Fruit fly (Drosophila melanogaster) whole organism, adult: Measurements from ENCODE around the gene CG42488.

Experiments
- CG11617 ChIP-seq: fragments of 200-800 bp; sonication (Bioruptor generic); optimal IDR thresholded peaks from 2 replicates; lab custom pipeline; 2017; ENCODE audit warnings: mild to moderate bottlenecking, missing biosample characterization, missing genetic modification reagents, missing genetic modification characterization
- CG12768 ChIP-seq: fragments of 200-800 bp; sonication (Bioruptor generic); optimal IDR thresholded peaks from 2 replicates; lab custom pipeline; 2017; ENCODE audit warnings: missing biosample characterization, missing genetic modification characterization, mild to moderate bottlenecking, moderate library complexity, missing genetic modification reagents
- CG14711 ChIP-seq: fragments of 200-800 bp; sonication (Bioruptor generic); optimal IDR thresholded peaks from 2 replicates; lab custom pipeline; 2018; ENCODE audit warnings: missing biosample characterization, mild to moderate bottlenecking, missing genetic modification characterization, moderate library complexity
- CG1620 ChIP-seq: fragments of 200-800 bp; sonication (Bioruptor generic); optimal IDR thresholded peaks from 2 replicates; lab custom pipeline; 2016; ENCODE audit warnings: missing biosample characterization, missing genetic modification characterization
- CG33017 ChIP-seq: fragments of 200-800 bp; sonication (Bioruptor generic); optimal IDR thresholded peaks from 2 replicates; lab custom pipeline; 2018; ENCODE audit warnings: missing biosample characterization, mild to moderate bottlenecking, missing genetic modification characterization, moderate library complexity
- CG5204 ChIP-seq: fragments of 200-800 bp; sonication (Bioruptor generic); optimal IDR thresholded peaks from 2 replicates; lab custom pipeline; 2016; ENCODE audit warnings: missing biosample characterization, missing genetic modification characterization
- CG7045 ChIP-seq: fragments of 200-800 bp; sonication (Bioruptor generic); optimal IDR thresholded peaks from 2 replicates; lab custom pipeline; 2017; ENCODE audit warnings: missing biosample characterization, mild to moderate bottlenecking, missing genetic modification characterization
- CG7101 ChIP-seq: fragments of 200-800 bp; sonication (Bioruptor generic); optimal IDR thresholded peaks from 2 replicates; lab custom pipeline; 2018; ENCODE audit warnings: missing biosample characterization, mild to moderate bottlenecking, missing genetic modification characterization, moderate library complexity
- Clk ChIP-seq: fragments of 200-800 bp; sonication (Bioruptor generic); optimal IDR thresholded peaks from 2 replicates; lab custom pipeline; 2017; ENCODE audit warnings: missing biosample characterization, missing genetic modification characterization
- Crg-1 ChIP-seq: fragments of 200-800 bp; sonication (Bioruptor generic); optimal IDR thresholded peaks from 2 replicates; lab custom pipeline; 2016; ENCODE audit warnings: missing biosample characterization, missing genetic modification characterization
- Hr96 ChIP-seq: fragments of 200-800 bp; sonication (Bioruptor generic); optimal IDR thresholded peaks from 2 replicates; lab custom pipeline; 2016; ENCODE audit warnings: missing biosample characterization, missing genetic modification characterization
- Mnt ChIP-seq: fragments of 200-800 bp; sonication (Bioruptor generic); optimal IDR thresholded peaks from 2 replicates; lab custom pipeline; 2016; ENCODE audit warnings: missing biosample characterization, mild to moderate bottlenecking, missing genetic modification characterization
- bab1 ChIP-seq: fragments of 200-800 bp; sonication (Bioruptor generic); optimal IDR thresholded peaks from 3 replicates; lab custom pipeline; 2019; ENCODE audit warnings: missing biosample characterization, mild to moderate bottlenecking, missing genetic modification characterization, moderate library complexity
- cic ChIP-seq: fragments of 200-800 bp; sonication (Bioruptor generic); optimal IDR thresholded peaks from 2 replicates; lab custom pipeline; 2017; ENCODE audit warnings: missing biosample characterization, mild to moderate bottlenecking, missing genetic modification characterization, moderate library complexity
- cnc ChIP-seq, 2 experiments: fragments of >200 bp; optimal IDR thresholded peaks; 2 replicates each; lab custom pipeline; 2017
- kay ChIP-seq: fragments of 200-800 bp; sonication (Bioruptor generic); peaks from one replicate; lab custom pipeline; 2016; ENCODE audit warnings: missing biosample characterization, missing genetic modification characterization, borderline replicate concordance
- ovo ChIP-seq: fragments of 200-800 bp; sonication (Bioruptor generic); optimal IDR thresholded peaks from 2 replicates; lab custom pipeline; 2016; ENCODE audit warnings: missing biosample characterization, missing genetic modification characterization
- pad ChIP-seq: fragments of 200-800 bp; sonication (Bioruptor generic); optimal IDR thresholded peaks from 3 replicates; lab custom pipeline; 2017; ENCODE audit warnings: missing biosample characterization, missing genetic modification characterization, mild to moderate bottlenecking, moderate library complexity, missing genetic modification reagents
- tj ChIP-seq: fragments of 200-800 bp; sonication (Bioruptor generic); optimal IDR thresholded peaks from 3 replicates; lab custom pipeline; 2017; ENCODE audit warnings: missing biosample characterization, mild to moderate bottlenecking, missing genetic modification characterization, moderate library complexity
- toe ChIP-seq: fragments of 200-800 bp; sonication (Bioruptor generic); optimal IDR thresholded peaks from 2 replicates; lab custom pipeline; 2016; ENCODE audit warnings: missing biosample characterization, missing genetic modification characterization

Gene CG42488

DNA sequence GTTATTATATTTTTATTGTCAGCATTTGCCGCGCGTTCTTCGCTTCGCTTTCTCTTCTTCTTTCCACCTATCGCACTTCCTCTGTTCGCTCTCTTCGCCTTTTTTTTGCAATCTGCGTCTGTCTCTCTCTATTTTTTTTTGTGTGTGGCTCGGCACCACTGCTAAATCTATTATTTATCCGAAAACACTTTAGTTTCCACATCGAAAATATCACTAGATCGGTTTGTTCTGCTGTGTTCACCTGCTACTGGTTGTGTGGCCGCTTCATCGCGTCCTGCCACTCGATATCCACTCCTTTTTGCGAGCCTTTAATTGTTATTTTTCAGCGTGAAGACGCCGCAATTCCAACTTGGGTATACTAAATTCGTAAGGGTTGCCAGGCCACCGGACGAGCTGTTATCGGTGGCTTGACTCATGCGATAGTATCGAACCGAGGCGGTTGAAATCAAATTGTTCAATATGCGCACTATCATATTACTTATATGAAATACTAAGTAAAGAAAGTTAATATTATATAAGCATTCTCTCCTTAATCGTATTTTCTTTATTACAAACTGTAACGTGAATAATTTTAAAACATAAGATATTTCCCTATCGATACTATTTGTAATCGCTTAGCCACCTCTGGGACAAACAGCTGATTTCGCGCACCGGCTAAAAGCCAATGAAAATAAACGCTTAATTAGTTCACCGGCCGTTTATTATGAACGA, at the start of gene CG42488, which contains the start of the genes XNP and CG5116:
Gene CG42488, plus strand, starts transcription at position 636 of the 711 bp plus-strand sequence.
Gene XNP, minus strand, starts transcription at position 372 of the 711 bp plus-strand sequence.
Gene CG5116, plus strand, starts transcription at position 636 of the 711 bp plus-strand sequence.
- peak; percentile 65 for TF ChIP-seq Crg-1 (GFP tag; lab: Kevin White, UChicago)
- TF ChIP-seq CG14711: peak; percentile 99
- TF ChIP-seq pad (GFP tag; lab: Kevin White, UChicago): peak; percentile 61
- TF ChIP-seq CG12768: peak; percentile 51
- TF ChIP-seq Mnt: peak; percentile 81
- TF ChIP-seq cnc (optimal IDR thresholded peaks at IDR 0.05; lab: Kevin White, UChicago): no peak
- TF ChIP-seq Clk (GFP tag; lab: Kevin White, UChicago): peak; percentile 33
- peak; percentile 82 for TF ChIP-seq CG11617 (GFP tag; lab: Kevin White, UChicago)
- peak; percentile 15 for TF ChIP-seq CG33017 (tag; lab: Kevin White, UChicago)
- no peak for TF ChIP-seq toe
- peak; percentile 70 for TF ChIP-seq ovo (GFP tag; lab: Kevin White, UChicago)
- TF ChIP-seq CG1620 (GFP tag; lab: Kevin White, UChicago): peak; percentile 78
- TF ChIP-seq kay (GFP tag; lab: Kevin White, UChicago): no peak
- peak; percentile 81 for TF ChIP-seq bab1 (GFP tag; lab: Kevin White, UChicago)
- peak; percentile 24 for TF ChIP-seq cic
- TF ChIP-seq CG7045 (GFP tag; lab: Kevin White, UChicago): peak; percentile 42
- TF ChIP-seq CG5204 (GFP tag; lab: Kevin White, UChicago): no peak
- peak; percentile 67 for TF ChIP-seq CG7101 (tag; lab: Kevin White, UChicago)
- no peak for TF ChIP-seq Hr96 (GFP tag; lab: Kevin White, UChicago)
- TF ChIP-seq tj (GFP tag; lab: Kevin White, UChicago): peak; percentile 77

DNA sequence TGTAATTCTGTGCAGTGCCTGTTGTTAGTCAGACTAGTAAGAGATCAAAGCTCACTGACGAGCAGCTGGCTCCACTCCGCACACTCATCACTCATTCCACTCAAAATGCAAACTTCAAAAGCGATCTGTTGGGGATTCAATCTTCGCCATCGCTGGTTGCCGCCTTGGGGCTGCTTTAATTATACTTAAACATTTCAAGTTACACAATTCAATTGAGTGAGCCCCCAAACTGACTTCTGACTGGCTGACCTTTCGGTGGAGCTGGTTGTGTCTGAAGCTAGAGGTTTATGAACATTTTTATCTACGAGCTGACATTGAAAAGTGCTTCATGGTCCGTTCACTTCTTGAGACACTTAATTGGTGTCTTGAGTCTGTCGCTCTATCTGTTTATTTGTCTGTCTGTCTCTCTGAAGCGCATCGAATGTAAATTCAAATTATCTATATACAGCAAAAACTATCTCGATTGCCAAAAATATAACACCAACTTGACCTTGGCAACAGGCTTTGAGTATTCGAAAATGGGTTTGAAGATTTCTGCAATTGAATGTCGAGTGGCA, 45.6 kb upstream of the CG42488 start:
- no peak for TF ChIP-seq kay (GFP tag; lab: Kevin White, UChicago)
- TF ChIP-seq CG12768: no peak
- TF ChIP-seq CG7045 (GFP tag; lab: Kevin White, UChicago): no peak

DNA sequence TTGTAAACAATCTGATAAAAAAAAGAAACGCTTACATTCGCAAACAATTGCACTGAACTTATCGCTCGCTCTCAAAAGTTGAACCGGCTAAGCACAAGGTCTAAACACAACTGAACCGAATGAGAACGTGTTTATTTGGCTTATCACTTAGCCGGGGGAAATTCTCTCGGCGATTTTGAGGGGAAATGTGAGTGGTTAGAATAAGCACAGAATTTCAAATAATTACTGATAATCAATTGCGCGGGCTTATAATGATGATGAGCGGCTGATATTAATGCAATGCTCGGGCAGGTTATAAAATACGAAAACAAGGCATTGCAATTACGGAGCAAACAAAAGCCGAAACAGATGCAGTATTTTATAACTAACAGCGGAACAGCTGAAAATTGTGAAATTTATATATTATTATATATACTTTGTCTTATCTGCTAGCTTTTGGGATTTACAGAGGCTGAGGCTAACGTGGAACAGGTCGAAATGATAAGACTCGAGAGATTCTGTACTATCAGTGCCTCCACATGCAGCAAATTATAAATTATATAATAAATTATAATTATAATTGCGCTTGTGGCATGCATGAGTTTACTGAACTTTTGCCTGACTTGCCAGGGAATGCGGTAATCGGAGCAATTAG, 44.4 kb upstream of the CG42488 start:
- TF ChIP-seq Mnt: peak; percentile 12
- TF ChIP-seq Crg-1 (GFP tag; lab: Kevin White, UChicago): no peak
- TF ChIP-seq cic: peak; percentile 45
- peak; percentile 92 for TF ChIP-seq pad (GFP tag; lab: Kevin White, UChicago)
- TF ChIP-seq CG7045 (GFP tag; lab: Kevin White, UChicago): no peak
- TF ChIP-seq CG1620 (GFP tag; lab: Kevin White, UChicago): no peak
- TF ChIP-seq toe: no peak

DNA sequence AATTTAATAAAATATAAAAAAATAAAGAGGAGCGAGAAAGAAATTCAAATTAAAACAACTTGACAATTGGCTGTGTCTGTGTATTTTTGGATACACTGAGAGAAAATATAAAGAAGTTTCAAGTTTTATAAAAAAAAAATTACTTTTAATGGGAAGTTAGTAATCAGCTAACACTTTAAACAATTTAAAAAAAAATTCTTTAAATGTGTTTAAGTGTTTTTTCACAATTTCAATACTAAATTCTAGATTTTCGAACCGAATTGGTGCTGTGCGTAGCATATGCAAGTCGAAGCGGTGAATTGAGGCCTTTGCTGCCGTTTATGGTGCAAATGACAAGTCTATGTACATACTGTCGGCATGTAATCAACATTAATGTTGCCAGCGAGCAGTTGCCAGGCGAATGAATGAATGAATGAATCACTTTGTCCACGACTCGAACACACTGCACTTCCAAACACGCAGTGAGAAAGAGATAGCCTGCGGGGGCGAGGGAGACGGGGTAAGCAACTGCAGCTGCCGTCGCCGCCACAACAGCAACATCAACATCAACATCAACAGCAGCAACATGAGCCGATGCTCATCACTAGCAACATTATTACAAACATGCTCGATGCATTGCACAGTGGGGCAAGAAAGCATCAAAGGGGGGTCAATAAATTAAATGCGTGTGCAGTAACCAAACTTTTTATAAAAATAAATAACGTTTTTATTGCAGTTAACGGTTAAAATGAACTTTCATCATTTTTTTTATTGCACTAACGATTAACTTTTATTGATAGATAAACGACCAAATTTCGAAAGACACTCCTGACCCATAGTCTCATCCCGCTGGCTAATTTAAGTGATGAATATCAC, 37.1 kb upstream of the CG42488 start:
- TF ChIP-seq CG12768 (no peak), kay (GFP tag; lab: Kevin White, UChicago) (peak; percentile 12), pad (GFP tag; lab: Kevin White, UChicago) (no peak), CG5204 (GFP tag; lab: Kevin White, UChicago) (no peak)

DNA sequence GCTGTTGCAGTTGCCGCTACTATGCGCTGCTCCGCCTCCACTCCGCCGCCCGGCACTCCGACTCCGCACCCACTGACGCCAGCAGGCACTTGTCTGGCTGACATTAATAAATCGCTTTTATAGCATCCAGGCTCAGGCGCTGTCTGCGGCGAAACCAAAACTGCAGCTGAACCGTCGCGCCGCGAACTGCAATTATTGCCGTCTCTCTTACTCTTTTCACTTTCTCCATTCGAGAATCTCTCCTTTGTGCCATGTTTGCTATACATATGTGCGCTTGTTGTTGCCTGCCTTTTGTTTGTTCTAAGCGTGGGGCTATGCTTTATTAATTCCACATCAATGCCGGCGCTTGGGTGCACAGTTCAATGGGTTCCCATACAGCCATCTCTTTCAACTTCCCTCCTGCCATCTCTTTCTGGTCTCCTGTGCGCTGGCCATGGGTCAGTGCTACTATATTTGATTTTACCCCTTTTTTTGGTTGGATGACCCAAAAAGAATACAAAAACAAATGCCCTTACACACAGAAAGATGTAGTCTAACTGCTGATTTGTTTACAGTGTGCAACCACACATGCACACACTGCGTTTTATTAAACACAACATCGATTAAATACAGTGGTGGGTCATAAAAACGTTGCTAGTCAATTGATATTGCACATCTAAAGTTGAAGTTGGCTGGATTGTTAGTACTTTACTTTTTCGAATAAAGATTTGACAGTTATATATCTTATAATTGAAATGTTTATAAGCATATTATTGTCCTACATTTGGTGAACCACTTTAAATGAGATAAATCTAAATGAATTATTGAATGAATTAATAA, 36.2 kb upstream of the CG42488 start:
- TF ChIP-seq CG7045 (GFP tag; lab: Kevin White, UChicago) (no peak), kay (GFP tag; lab: Kevin White, UChicago) (peak; percentile 66)

DNA sequence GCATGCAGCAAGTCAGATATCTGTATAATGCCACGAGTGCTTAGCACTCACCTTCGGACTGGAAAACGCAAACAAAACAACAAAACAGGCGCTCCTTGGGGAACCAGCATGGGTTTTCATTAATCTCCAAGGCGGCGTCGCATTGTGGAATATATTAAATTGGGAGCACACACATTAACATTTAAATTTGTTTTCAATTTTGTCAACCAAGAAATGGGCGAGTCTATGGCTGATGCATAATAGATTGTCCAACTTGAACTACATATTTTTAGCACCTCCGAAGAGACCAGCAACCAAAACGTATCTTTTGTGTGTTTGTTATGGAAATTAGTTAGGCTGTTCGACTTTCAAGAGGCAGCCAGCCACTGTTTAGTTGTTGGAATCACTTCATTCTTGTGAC, 35.4 kb upstream of the CG42488 start:
- no peak for TF ChIP-seq CG11617 (GFP tag; lab: Kevin White, UChicago)
- no peak for TF ChIP-seq bab1 (GFP tag; lab: Kevin White, UChicago)
- no peak for TF ChIP-seq tj (GFP tag; lab: Kevin White, UChicago)
- TF ChIP-seq cic: no peak
- TF ChIP-seq Clk (GFP tag; lab: Kevin White, UChicago): no peak
- TF ChIP-seq pad (GFP tag; lab: Kevin White, UChicago): no peak
- TF ChIP-seq CG7101 (tag; lab: Kevin White, UChicago): no peak
- TF ChIP-seq CG7045 (GFP tag; lab: Kevin White, UChicago): no peak
- no peak for TF ChIP-seq kay (GFP tag; lab: Kevin White, UChicago)
- no peak for TF ChIP-seq cnc (optimal IDR thresholded peaks at IDR 0.05; lab: Kevin White, UChicago)
- no peak for TF ChIP-seq CG33017 (tag; lab: Kevin White, UChicago)
- no peak for TF ChIP-seq CG5204 (GFP tag; lab: Kevin White, UChicago)
- no peak for TF ChIP-seq Hr96 (GFP tag; lab: Kevin White, UChicago)
- TF ChIP-seq CG1620 (GFP tag; lab: Kevin White, UChicago): no peak
- TF ChIP-seq ovo (GFP tag; lab: Kevin White, UChicago): no peak
- TF ChIP-seq CG12768: no peak
- TF ChIP-seq Crg-1 (GFP tag; lab: Kevin White, UChicago): no peak
- TF ChIP-seq Mnt: no peak
- no peak for TF ChIP-seq toe
- no peak for TF ChIP-seq CG14711
